Worm (Caenorhabditis elegans) whole organism, young adult: ENCODE results near the gene F14D7.14.

Experiments
- B0035.1 ChIP-seq: sonication (generic microtip); optimal IDR thresholded peaks from 2 replicates; lab custom pipeline; 2016; ENCODE audit warnings: missing genetic modification characterization, mild to moderate bottlenecking, missing compliant biosample characterization, missing genotype, missing genetic modification reagents
- B0261.1 ChIP-seq: sonication (generic microtip); optimal IDR thresholded peaks from 2 replicates; lab custom pipeline; 2016; ENCODE audit warnings: mild to moderate bottlenecking, missing genetic modification characterization, moderate library complexity, missing compliant biosample characterization
- D2030.7 ChIP-seq: fragments of 200-800 bp; sonication (Bioruptor generic); IDR thresholded peaks from 2 replicates; pipeline ENCODE4 v1.3.6; 2022; ENCODE audit warnings: missing genetic modification reagents, missing genetic modification characterization, missing compliant biosample characterization
- F10E7.11 ChIP-seq: sonication (generic microtip); optimal IDR thresholded peaks from 2 replicates; lab custom pipeline; 2017; ENCODE audit warnings: mild to moderate bottlenecking, missing genetic modification characterization, moderate library complexity, missing compliant biosample characterization
- K11D2.4 ChIP-seq: fragments of 200-800 bp; sonication (Bioruptor generic); IDR thresholded peaks from 2 replicates; pipeline ENCODE4 v1.3.6; 2022; ENCODE audit warnings: missing genetic modification reagents, missing genetic modification characterization, missing compliant biosample characterization
- K12H6.12 ChIP-seq: fragments of 200-800 bp; sonication (Bioruptor generic); optimal IDR thresholded peaks from 2 replicates; lab custom pipeline; 2018; ENCODE audit warnings: mild to moderate bottlenecking, missing genetic modification characterization, missing compliant biosample characterization
- T07F8.4 ChIP-seq: sonication (generic microtip); optimal IDR thresholded peaks from 2 replicates; lab custom pipeline; 2016; ENCODE audit warnings: mild to moderate bottlenecking, missing genetic modification characterization, moderate library complexity, missing compliant biosample characterization
- T26A5.8 ChIP-seq: sonication (generic microtip); optimal IDR thresholded peaks from 2 replicates; lab custom pipeline; 2016; ENCODE audit warnings: missing genetic modification characterization, missing compliant biosample characterization
- Y53F4B.3 ChIP-seq: fragments of 200-800 bp; sonication (Bioruptor generic); IDR thresholded peaks from 2 replicates; pipeline ENCODE4 v1.3.6; 2022; ENCODE audit warnings: missing genetic modification reagents, missing genetic modification characterization, missing compliant biosample characterization
- Y53G8AR.9 ChIP-seq: fragments of 200-800 bp; sonication (Bioruptor generic); conservative IDR thresholded peaks from 2 replicates; pipeline ENCODE4 v1.3.6; 2022; ENCODE audit warnings: missing genetic modification reagents, missing genetic modification characterization, missing compliant biosample characterization
- Y56A3A.18 ChIP-seq: fragments of 200-800 bp; sonication (Bioruptor generic); IDR thresholded peaks from 2 replicates; pipeline ENCODE4 v1.3.6; 2022; ENCODE audit warnings: missing genetic modification reagents, missing genetic modification characterization, missing compliant biosample characterization
- Y67H2A.10 ChIP-seq: fragments of 200-800 bp; sonication (Bioruptor generic); conservative IDR thresholded peaks from 2 replicates; pipeline ENCODE4 v1.3.6; 2022; ENCODE audit warnings: missing genetic modification reagents, missing genetic modification characterization, missing compliant biosample characterization
- ZK185.1 ChIP-seq: sonication (generic microtip); optimal IDR thresholded peaks from 2 replicates; lab custom pipeline; 2016; ENCODE audit warnings: mild to moderate bottlenecking, missing genetic modification characterization, missing compliant biosample characterization; ENCODE audit not compliant: poor library complexity, severe bottlenecking
- ama-1 ChIP-seq, 3 experiments: fragments of 150-350 bp in 1 of 3; sonication (generic microtip) in 2 of 3; optimal IDR thresholded peaks; 2 replicates each; lab custom pipeline; 2014 to 2018; ENCODE audit warnings: missing biosample characterization in 2 of 3, missing genetic modification characterization in 2 of 3, missing genetic modification reagents in 2 of 3
- aptf-2 ChIP-seq: fragments of 200-800 bp; sonication (Bioruptor generic); conservative IDR thresholded peaks from 2 replicates; pipeline ENCODE4 v1.3.6; 2022; ENCODE audit warnings: missing genetic modification reagents, missing genetic modification characterization, missing compliant biosample characterization
- aptf-3 ChIP-seq: fragments of 200-800 bp; sonication (Bioruptor generic); IDR thresholded peaks from 2 replicates; pipeline ENCODE4 v1.3.6; 2022; ENCODE audit warnings: missing genetic modification characterization, missing compliant biosample characterization
- attf-5 ChIP-seq: fragments of 200-800 bp; sonication (Bioruptor generic); optimal IDR thresholded peaks from 2 replicates; lab custom pipeline; 2018; ENCODE audit warnings: mild to moderate bottlenecking, missing genetic modification characterization, missing compliant biosample characterization
- attf-6 ChIP-seq: fragments of 200-800 bp; sonication (Bioruptor generic); IDR thresholded peaks from 2 replicates; pipeline ENCODE4 v1.3.6; 2022; ENCODE audit warnings: missing genetic modification reagents, missing genetic modification characterization, missing compliant biosample characterization
- cebp-2 ChIP-seq: fragments of 200-800 bp; sonication (Bioruptor generic); IDR thresholded peaks from 2 replicates; pipeline ENCODE4 v1.3.6; 2022; ENCODE audit warnings: missing genetic modification characterization, missing compliant biosample characterization
- ceh-58 ChIP-seq: fragments of 200-800 bp; sonication (Bioruptor generic); IDR thresholded peaks from 2 replicates; pipeline ENCODE4 v1.3.6; 2022; ENCODE audit warnings: missing genetic modification characterization, missing compliant biosample characterization
- dox-1 ChIP-seq: fragments of 200-800 bp; sonication (Bioruptor generic); IDR thresholded peaks from 2 replicates; pipeline ENCODE4 v1.3.6; 2022; ENCODE audit warnings: missing genetic modification reagents, missing genetic modification characterization, missing compliant biosample characterization
- dpl-1 ChIP-seq: fragments of 150-350 bp; optimal IDR thresholded peaks from 2 replicates; lab custom pipeline; 2014; ENCODE audit warnings: missing biosample characterization, missing genetic modification reagents, missing genetic modification characterization
- efl-1 ChIP-seq: fragments of 150-350 bp; optimal IDR thresholded peaks from 2 replicates; lab custom pipeline; 2014; ENCODE audit warnings: missing biosample characterization, missing genetic modification reagents, missing genetic modification characterization
- egl-44 ChIP-seq: fragments of 200-800 bp; sonication (Bioruptor generic); IDR thresholded peaks from 2 replicates; pipeline ENCODE4 v1.3.6; 2022; ENCODE audit warnings: missing genetic modification reagents, missing genetic modification characterization, missing compliant biosample characterization
- ekl-4 ChIP-seq: fragments of 200-800 bp; sonication (Bioruptor generic); IDR thresholded peaks from 2 replicates; pipeline ENCODE4 v1.3.6; 2022; ENCODE audit warnings: missing genetic modification reagents, missing genetic modification characterization, missing compliant biosample characterization
- him-1 ChIP-seq: sonication (generic microtip); optimal IDR thresholded peaks from 2 replicates; lab custom pipeline; 2016; ENCODE audit warnings: missing genotype, missing genetic modification reagents, missing genetic modification characterization, missing compliant biosample characterization
- hmg-20 ChIP-seq: fragments of 200-800 bp; sonication (Bioruptor generic); IDR thresholded peaks from 2 replicates; pipeline ENCODE4 v1.3.6; 2022; ENCODE audit warnings: missing genetic modification reagents, missing genetic modification characterization, missing compliant biosample characterization
- hrde-1 ChIP-seq: sonication (generic microtip); optimal IDR thresholded peaks from 2 replicates; lab custom pipeline; 2016; ENCODE audit warnings: missing genetic modification characterization, mild to moderate bottlenecking, missing compliant biosample characterization, moderate library complexity, missing genotype, missing genetic modification reagents, borderline replicate concordance
- let-526 ChIP-seq: fragments of 200-800 bp; sonication (Bioruptor generic); IDR thresholded peaks from 2 replicates; pipeline ENCODE4 v1.3.6; 2022; ENCODE audit warnings: missing genetic modification reagents, missing genetic modification characterization, missing compliant biosample characterization
- let-607 ChIP-seq, 2 experiments: fragments of 200-800 bp in 1 of 2; sonication (Bioruptor generic) in 1 of 2; sonication (generic microtip) in 1 of 2; optimal IDR thresholded peaks; 2 replicates each; lab custom pipeline; 2016 to 2018; ENCODE audit warnings: mild to moderate bottlenecking in 2 of 2, missing compliant biosample characterization in 2 of 2, missing genetic modification characterization in 2 of 2, moderate library complexity in 2 of 2, missing genotype in 1 of 2
- lsy-27 ChIP-seq: sonication (generic microtip); optimal IDR thresholded peaks from 2 replicates; lab custom pipeline; 2017; ENCODE audit warnings: missing genetic modification characterization, mild to moderate bottlenecking, missing compliant biosample characterization, antibody characterized with exemption, missing genotype, borderline replicate concordance; ENCODE audit not compliant: insufficient read depth
- madf-10 ChIP-seq: sonication (generic microtip); optimal IDR thresholded peaks from 2 replicates; lab custom pipeline; 2016; ENCODE audit warnings: mild to moderate bottlenecking, missing genetic modification characterization, missing compliant biosample characterization
- madf-6 ChIP-seq: fragments of 200-800 bp; sonication (Bioruptor generic); IDR thresholded peaks from 2 replicates; pipeline ENCODE4 v1.3.6; 2022; ENCODE audit warnings: missing genetic modification reagents, missing genetic modification characterization, missing compliant biosample characterization
- madf-8 ChIP-seq: fragments of 200-800 bp; sonication (Bioruptor generic); conservative IDR thresholded peaks from 2 replicates; pipeline ENCODE4 v1.3.6; 2022; ENCODE audit warnings: missing genetic modification reagents, missing genetic modification characterization, missing compliant biosample characterization
- mxl-1 ChIP-seq: sonication (generic microtip); optimal IDR thresholded peaks from 2 replicates; lab custom pipeline; 2016; ENCODE audit warnings: missing genetic modification characterization, missing compliant biosample characterization
- nfya-2 ChIP-seq: fragments of 200-800 bp; sonication (Bioruptor generic); IDR thresholded peaks from 2 replicates; pipeline ENCODE4 v1.3.6; 2022; ENCODE audit warnings: missing genetic modification reagents, missing genetic modification characterization, missing compliant biosample characterization
- nfyb-1 ChIP-seq: fragments of 200-800 bp; sonication (Bioruptor generic); IDR thresholded peaks from 2 replicates; pipeline ENCODE4 v1.3.6; 2022; ENCODE audit warnings: missing genetic modification reagents, missing genetic modification characterization, missing compliant biosample characterization
- pbrm-1 ChIP-seq: fragments of 200-800 bp; sonication (Bioruptor generic); IDR thresholded peaks from 2 replicates; pipeline ENCODE4 v1.3.6; 2022; ENCODE audit warnings: missing genetic modification reagents, missing genetic modification characterization, missing compliant biosample characterization
- repo-1 ChIP-seq: sonication (generic microtip); optimal IDR thresholded peaks from 2 replicates; lab custom pipeline; 2017; ENCODE audit warnings: mild to moderate bottlenecking, missing genetic modification characterization, missing compliant biosample characterization
- sdz-38 ChIP-seq: sonication (generic microtip); optimal IDR thresholded peaks from 2 replicates; lab custom pipeline; 2016; ENCODE audit warnings: missing genotype, missing genetic modification characterization, missing compliant biosample characterization
- snpc-1.3 ChIP-seq: sonication (generic microtip); optimal IDR thresholded peaks from 2 replicates; lab custom pipeline; 2017; ENCODE audit warnings: missing genetic modification characterization, mild to moderate bottlenecking, missing compliant biosample characterization, antibody characterized with exemption, moderate library complexity, missing genotype, missing genetic modification reagents; ENCODE audit not compliant: insufficient read depth
- somi-1 ChIP-seq: fragments of 200-800 bp; sonication (Bioruptor generic); optimal IDR thresholded peaks from 2 replicates; lab custom pipeline; 2018; ENCODE audit warnings: mild to moderate bottlenecking, missing genetic modification characterization, missing compliant biosample characterization
- tbx-9 ChIP-seq: sonication (generic microtip); optimal IDR thresholded peaks from 2 replicates; lab custom pipeline; 2016; ENCODE audit warnings: borderline replicate concordance, missing genetic modification characterization, inconsistent platforms, missing compliant biosample characterization
- unc-130 ChIP-seq: sonication (generic microtip); optimal IDR thresholded peaks from 2 replicates; lab custom pipeline; 2016; ENCODE audit warnings: missing genetic modification reagents, missing genetic modification characterization, missing compliant biosample characterization
- unc-62 ChIP-seq: fragments of 150-350 bp; optimal IDR thresholded peaks from 2 replicates; lab custom pipeline; 2014; ENCODE audit warnings: missing biosample characterization, missing genetic modification reagents, missing genetic modification characterization
- zfh-2 ChIP-seq: fragments of 200-800 bp; sonication (Bioruptor generic); conservative IDR thresholded peaks from 2 replicates; pipeline ENCODE4 v1.3.6; 2022; ENCODE audit warnings: missing genetic modification reagents, missing genetic modification characterization, missing compliant biosample characterization
- ztf-26 ChIP-seq: sonication (generic microtip); optimal IDR thresholded peaks from 2 replicates; lab custom pipeline; 2017; ENCODE audit warnings: missing genetic modification characterization, missing compliant biosample characterization
- ztf-28 ChIP-seq: fragments of 200-800 bp; sonication (Bioruptor generic); IDR thresholded peaks from 2 replicates; pipeline ENCODE4 v1.3.6; 2022; ENCODE audit warnings: missing genetic modification reagents, missing genetic modification characterization, missing compliant biosample characterization

F14D7.14 gene

ce11 chrV:14350949-14351348 lies 41.2 kb downstream of the F14D7.14 start:
- TF ChIP-seq somi-1 (no peak), let-526 (GFP tag; lab: Robert Waterston, UW) (0 out of 2 replicates have a peak, but pooled peaks have one; percentile 38), hrde-1 (tag; lab: Kevin White, UChicago) (no peak), sdz-38 (tag; lab: Kevin White, UChicago) (no peak), dox-1 (GFP tag; lab: Robert Waterston, UW) (peak; percentile 90), tbx-9 (tag; lab: Kevin White, UChicago) (no peak), K12H6.12 (tag; lab: Kevin White, UChicago) (peak; percentile 67), unc-62 (GFP tag; lab: Kevin White, UChicago) (no peak), B0261.1 (no peak), ceh-58 (GFP tag; lab: Robert Waterston, UW) (no peak), nfya-2 (GFP tag; lab: Robert Waterston, UW) (no peak), attf-6 (GFP tag; lab: Robert Waterston, UW) (no peak), dpl-1 (GFP tag; lab: Kevin White, UChicago) (peak; percentile 1), B0035.1 (peak; percentile 39), Y67H2A.10 (GFP tag; lab: Robert Waterston, UW) (peak; percentile 85), ZK185.1 (tag; lab: Kevin White, UChicago) (peak; percentile 72), cebp-2 (GFP tag; lab: Robert Waterston, UW) (no peak), ztf-28 (GFP tag; lab: Robert Waterston, UW) (0 out of 2 replicates have a peak, but pooled peaks have one; percentile 27), nfyb-1 (GFP tag; lab: Robert Waterston, UW) (peak; percentile 89), T07F8.4 (no peak), attf-5 (GFP tag; lab: Kevin White, UChicago) (peak; percentile 95), repo-1 (tag; lab: Kevin White, UChicago) (peak; percentile 33), madf-8 (GFP tag; lab: Robert Waterston, UW) (no peak), aptf-3 (GFP tag; lab: Robert Waterston, UW) (no peak), madf-10 (tag; lab: Kevin White, UChicago) (peak; percentile 98), D2030.7 (GFP tag; lab: Robert Waterston, UW) (no peak), Y56A3A.18 (no peak), F10E7.11 (tag; lab: Kevin White, UChicago) (no peak), Y53G8AR.9 (GFP tag; lab: Robert Waterston, UW) (peak; percentile 55), efl-1 (GFP tag; lab: Kevin White, UChicago) (peak; percentile 44), let-607 (tag; optimal IDR thresholded peaks at IDR 0.05; lab: Kevin White, UChicago) (peak; percentile 75 to 87), unc-130 (GFP tag; lab: Kevin White, UChicago) (no peak), him-1 (tag; lab: Kevin White, UChicago) (no peak), K11D2.4 (GFP tag; lab: Robert Waterston, UW) (peak; percentile 46; the same call in 1 of the 2 replicates), hmg-20 (GFP tag; lab: Robert Waterston, UW) (peak; percentile 52; the same call in 1 of the 2 replicates), T26A5.8 (tag; lab: Kevin White, UChicago) (no peak), mxl-1 (tag; lab: Kevin White, UChicago) (no peak), snpc-1.3 (tag; lab: Kevin White, UChicago) (no peak), Y53F4B.3 (no peak), lsy-27 (tag; lab: Kevin White, UChicago) (no peak), zfh-2 (GFP tag; lab: Robert Waterston, UW) (peak; percentile 99), ztf-26 (peak; percentile 54), aptf-2 (GFP tag; lab: Robert Waterston, UW) (0 out of 2 replicates have a peak, but pooled peaks have one; percentile 16), egl-44 (GFP tag; lab: Robert Waterston, UW) (peak; percentile 65), ama-1 (optimal IDR thresholded peaks at IDR 0.05; lab: Kevin White, UChicago) (no peak), ama-1 (GFP tag; optimal IDR thresholded peaks at IDR 0.05; lab: Kevin White, UChicago) (peak in 1 of 2 experiments; percentile 23), pbrm-1 (peak; percentile 68; the same call in 1 of the 2 replicates), ekl-4 (GFP tag; lab: Robert Waterston, UW) (peak; percentile 85), madf-6 (GFP tag; lab: Robert Waterston, UW) (no peak)
